Fruit fly (Drosophila melanogaster) whole organism, adult: ENCODE data around the gene Nasp.

ENCODE experiments used
- CG12768 ChIP-seq: fragments of 200-800 bp; sonication (Bioruptor generic); optimal IDR thresholded peaks from 2 replicates; lab custom pipeline; 2017; ENCODE audit warnings: missing biosample characterization, missing genetic modification characterization, mild to moderate bottlenecking, moderate library complexity, missing genetic modification reagents
- CG7101 ChIP-seq: fragments of 200-800 bp; sonication (Bioruptor generic); optimal IDR thresholded peaks from 2 replicates; lab custom pipeline; 2018; ENCODE audit warnings: missing biosample characterization, mild to moderate bottlenecking, missing genetic modification characterization, moderate library complexity
- Clk ChIP-seq: fragments of 200-800 bp; sonication (Bioruptor generic); optimal IDR thresholded peaks from 2 replicates; lab custom pipeline; 2017; ENCODE audit warnings: missing biosample characterization, missing genetic modification characterization
- Crg-1 ChIP-seq: fragments of 200-800 bp; sonication (Bioruptor generic); optimal IDR thresholded peaks from 2 replicates; lab custom pipeline; 2016; ENCODE audit warnings: missing biosample characterization, missing genetic modification characterization
- Mnt ChIP-seq: fragments of 200-800 bp; sonication (Bioruptor generic); optimal IDR thresholded peaks from 2 replicates; lab custom pipeline; 2016; ENCODE audit warnings: missing biosample characterization, mild to moderate bottlenecking, missing genetic modification characterization
- bab1 ChIP-seq: fragments of 200-800 bp; sonication (Bioruptor generic); optimal IDR thresholded peaks from 3 replicates; lab custom pipeline; 2019; ENCODE audit warnings: missing biosample characterization, mild to moderate bottlenecking, missing genetic modification characterization, moderate library complexity
- cic ChIP-seq: fragments of 200-800 bp; sonication (Bioruptor generic); optimal IDR thresholded peaks from 2 replicates; lab custom pipeline; 2017; ENCODE audit warnings: missing biosample characterization, mild to moderate bottlenecking, missing genetic modification characterization, moderate library complexity
- kay ChIP-seq: fragments of 200-800 bp; sonication (Bioruptor generic); peaks from one replicate; lab custom pipeline; 2016; ENCODE audit warnings: missing biosample characterization, missing genetic modification characterization, borderline replicate concordance
- pad ChIP-seq: fragments of 200-800 bp; sonication (Bioruptor generic); optimal IDR thresholded peaks from 3 replicates; lab custom pipeline; 2017; ENCODE audit warnings: missing biosample characterization, missing genetic modification characterization, mild to moderate bottlenecking, moderate library complexity, missing genetic modification reagents
- tj ChIP-seq: fragments of 200-800 bp; sonication (Bioruptor generic); optimal IDR thresholded peaks from 3 replicates; lab custom pipeline; 2017; ENCODE audit warnings: missing biosample characterization, mild to moderate bottlenecking, missing genetic modification characterization, moderate library complexity
- toe ChIP-seq: fragments of 200-800 bp; sonication (Bioruptor generic); optimal IDR thresholded peaks from 2 replicates; lab custom pipeline; 2016; ENCODE audit warnings: missing biosample characterization, missing genetic modification characterization

- no peak for TF ChIP-seq kay (GFP tag; lab: Kevin White, UChicago)
- no peak for TF ChIP-seq pad
- TF ChIP-seq Crg-1, result no peak
- TF ChIP-seq toe (GFP tag; lab: Kevin White, UChicago), result no peak
- no peak for TF ChIP-seq bab1 (GFP tag; lab: Kevin White, UChicago)
- no peak for TF ChIP-seq Mnt
- TF ChIP-seq Clk (GFP tag; lab: Kevin White, UChicago), result no peak
- no peak for TF ChIP-seq cic (GFP tag; lab: Kevin White, UChicago)
- no peak for TF ChIP-seq CG7101
- TF ChIP-seq CG12768 (GFP tag; lab: Kevin White, UChicago), result no peak
- TF ChIP-seq tj, result no peak
These were observed 1.2 kb downstream of the Nasp start for dm6 chr3R:8748776-8749126.
